Worm (Caenorhabditis elegans): Measurements from ENCODE around the gene cyp-33C3.

ce11 chrV:2285107-2285506 lies 42.5 kb downstream of the cyp-33C3 start, which contains the start of gene nhr-227:
- no peak for TF ChIP-seq med-1 (GFP tag; optimal IDR thresholded peaks at IDR 0.05; ENCODE audit: insufficient read depth)
- TF ChIP-seq flt-1 (GFP tag; IDR thresholded peaks at IDR 0.05): no peak
- no peak for TF ChIP-seq tab-1 (GFP tag; IDR thresholded peaks at IDR 0.05)
- no peak for TF ChIP-seq ref-1 (GFP tag; conservative IDR thresholded peaks at IDR 0.05)
- no peak for TF ChIP-seq ztf-23 (GFP tag; IDR thresholded peaks at IDR 0.05)
- no peak for TF ChIP-seq ztf-29 (GFP tag; IDR thresholded peaks at IDR 0.05)

Measured in whole organism, midembryonic.